Fruit fly (Drosophila melanogaster): ENCODE data around the gene tara.

Gene tara

DNA sequence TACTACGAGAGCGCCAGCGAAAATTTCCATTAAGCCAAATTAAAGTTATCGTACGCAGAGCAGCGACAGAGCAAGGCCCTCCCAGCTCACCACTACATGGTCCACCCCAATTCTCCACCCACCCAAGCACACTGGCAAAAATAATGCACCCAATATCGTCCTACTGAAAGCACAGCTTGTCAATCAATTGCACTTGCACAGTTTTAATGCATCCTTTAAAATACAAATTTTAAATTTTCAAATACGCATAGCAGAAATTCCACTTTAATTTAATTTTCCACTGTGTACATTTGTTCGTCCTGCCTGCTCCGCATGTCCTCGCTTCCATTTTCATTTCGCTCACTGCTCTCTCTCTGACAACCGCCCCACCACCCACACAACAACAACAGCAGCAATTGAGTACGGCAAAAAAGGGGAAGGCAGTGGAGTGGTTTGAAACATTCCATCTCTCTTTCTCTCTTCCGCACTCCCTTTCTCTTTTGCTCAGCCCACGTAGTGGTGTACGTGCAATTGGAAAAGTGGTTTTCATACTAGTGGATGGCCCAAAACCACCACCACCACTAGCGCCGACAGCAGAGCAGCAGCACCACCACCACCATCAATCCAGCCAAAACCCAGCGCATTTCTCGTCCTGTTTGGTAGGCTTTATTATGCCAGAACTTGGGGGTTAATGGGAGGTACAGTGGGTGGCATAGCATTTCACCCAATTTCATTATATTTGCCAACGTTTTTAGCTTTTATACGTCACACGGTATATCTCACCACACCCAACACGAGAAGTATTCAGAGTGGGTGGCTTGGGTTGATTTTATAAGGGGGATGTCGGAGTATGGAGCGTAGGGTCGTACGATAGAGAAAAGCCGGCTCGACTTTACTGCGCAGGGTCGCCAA is 22.4 kb downstream of the tara start (continued):
- TF ChIP-seq az2 (GFP tag; optimal IDR thresholded peaks at IDR 0.05) = peak; percentile 43
- TF ChIP-seq CG4282 (GFP tag; optimal IDR thresholded peaks at IDR 0.05) = no peak
- TF ChIP-seq CG2199 (GFP tag; IDR thresholded peaks at IDR 0.05) = no peak
- peak; percentile 87 for TF ChIP-seq tin (GFP tag; optimal IDR thresholded peaks at IDR 0.05)
- no peak for TF ChIP-seq CG2202 (tag; optimal IDR thresholded peaks at IDR 0.05)
- TF ChIP-seq salm (tag; optimal IDR thresholded peaks at IDR 0.05) = peak; percentile 8
- no peak for TF ChIP-seq CG6175 (GFP tag; IDR thresholded peaks at IDR 0.05)
- TF ChIP-seq Aef1 (GFP tag; IDR thresholded peaks at IDR 0.05) = peak; percentile 78
- TF ChIP-seq CG11247 (GFP tag; IDR thresholded peaks at IDR 0.05) = peak; percentile 68
- no peak for TF ChIP-seq unc-4 (GFP tag; IDR thresholded peaks at IDR 0.05; ENCODE audit: partially characterized antibody)
- TF ChIP-seq ATbp (GFP tag; optimal IDR thresholded peaks at IDR 0.05) = peak; percentile 57
- TF ChIP-seq Hmx (GFP tag; optimal IDR thresholded peaks at IDR 0.05) = no peak
- peak; percentile 87 for TF ChIP-seq nau (GFP tag; optimal IDR thresholded peaks at IDR 0.05)
- TF ChIP-seq Ssrp (tag; optimal IDR thresholded peaks at IDR 0.05) = peak; percentile 48
- peak; percentile 88 for TF ChIP-seq CG1792 (GFP tag; optimal IDR thresholded peaks at IDR 0.05)
- TF ChIP-seq nerfin-1 (tag; optimal IDR thresholded peaks at IDR 0.05) = peak; percentile 71
- no peak for TF ChIP-seq nerfin-2 (GFP tag; IDR thresholded peaks at IDR 0.05; ENCODE audit: partially characterized antibody)
- TF ChIP-seq btn (GFP tag; optimal IDR thresholded peaks at IDR 0.05) = peak; percentile 69
- peak; percentile 81 for TF ChIP-seq fd96Cb (tag; optimal IDR thresholded peaks at IDR 0.05)
- peak; percentile 50 for TF ChIP-seq Dek (tag; optimal IDR thresholded peaks at IDR 0.05)
- peak; percentile 16 for TF ChIP-seq kay (GFP tag; optimal IDR thresholded peaks at IDR 0.05)
- peak; percentile 79 for TF ChIP-seq E2f1 (GFP tag; IDR thresholded peaks at IDR 0.05)
- peak; percentile 69 for TF ChIP-seq al (GFP tag; IDR thresholded peaks at IDR 0.05)
- TF ChIP-seq Eip74EF (GFP tag; optimal IDR thresholded peaks at IDR 0.05) = peak in 1 of 2 experiments; percentile 58
- no peak for TF ChIP-seq gro (GFP tag; optimal IDR thresholded peaks at IDR 0.05)
- TF ChIP-seq CG6813 (GFP tag; optimal IDR thresholded peaks at IDR 0.05) = peak; percentile 67
- TF ChIP-seq wdn (GFP tag; IDR thresholded peaks at IDR 0.05) = no peak
- peak; percentile 57 for TF ChIP-seq CG8281 (tag; optimal IDR thresholded peaks at IDR 0.05)
- peak; percentile 70 for TF ChIP-seq CG15696 (tag; optimal IDR thresholded peaks at IDR 0.05)
- peak; percentile 69 for TF ChIP-seq kni (GFP tag; optimal IDR thresholded peaks at IDR 0.05)
- TF ChIP-seq CG42726 (GFP tag; IDR thresholded peaks at IDR 0.05; ENCODE audit: partially characterized antibody) = no peak
- no peak for TF ChIP-seq fru (optimal IDR thresholded peaks at IDR 0.05)
- TF ChIP-seq CG8924 (tag; optimal IDR thresholded peaks at IDR 0.05) = peak; percentile 84
- no peak for TF ChIP-seq hkb (optimal IDR thresholded peaks at IDR 0.05)
- peak; percentile 89 for TF ChIP-seq hkb (GFP tag; IDR thresholded peaks at IDR 0.05)
- no peak; the same call in 1 of the 2 replicates for TF ChIP-seq GATAe (GFP tag; conservative IDR thresholded peaks at IDR 0.05)
- TF ChIP-seq Scr (GFP tag; IDR thresholded peaks at IDR 0.05; ENCODE audit: partially characterized antibody) = no peak
- TF ChIP-seq CG9876 (GFP tag; optimal IDR thresholded peaks at IDR 0.05) = peak; percentile 33
- peak; percentile 36 for TF ChIP-seq kah (GFP tag; optimal IDR thresholded peaks at IDR 0.05)
- TF ChIP-seq pzg (GFP tag; optimal IDR thresholded peaks at IDR 0.05) = peak; percentile 22
- no peak for TF ChIP-seq knrl (GFP tag; IDR thresholded peaks at IDR 0.05; ENCODE audit: partially characterized antibody)
- no peak for TF ChIP-seq tx (GFP tag; optimal IDR thresholded peaks at IDR 0.05)
- no peak; the same call in 1 of the 2 replicates for TF ChIP-seq rib (GFP tag; IDR thresholded peaks at IDR 0.05)
- no peak for TF ChIP-seq da (GFP tag; optimal IDR thresholded peaks at IDR 0.05)
- no peak for TF ChIP-seq ssp (GFP tag; IDR thresholded peaks at IDR 0.05)
- TF ChIP-seq CG14710 (tag; optimal IDR thresholded peaks at IDR 0.05) = peak; percentile 68
- TF ChIP-seq BEAF-32 (GFP tag; optimal IDR thresholded peaks at IDR 0.05) = no peak
- TF ChIP-seq mirr (GFP tag; optimal IDR thresholded peaks at IDR 0.05) = peak; percentile 78
